Worm (Caenorhabditis elegans): Measurements from ENCODE around the gene Y69E1A.1.

Gene Y69E1A.1

DNA sequence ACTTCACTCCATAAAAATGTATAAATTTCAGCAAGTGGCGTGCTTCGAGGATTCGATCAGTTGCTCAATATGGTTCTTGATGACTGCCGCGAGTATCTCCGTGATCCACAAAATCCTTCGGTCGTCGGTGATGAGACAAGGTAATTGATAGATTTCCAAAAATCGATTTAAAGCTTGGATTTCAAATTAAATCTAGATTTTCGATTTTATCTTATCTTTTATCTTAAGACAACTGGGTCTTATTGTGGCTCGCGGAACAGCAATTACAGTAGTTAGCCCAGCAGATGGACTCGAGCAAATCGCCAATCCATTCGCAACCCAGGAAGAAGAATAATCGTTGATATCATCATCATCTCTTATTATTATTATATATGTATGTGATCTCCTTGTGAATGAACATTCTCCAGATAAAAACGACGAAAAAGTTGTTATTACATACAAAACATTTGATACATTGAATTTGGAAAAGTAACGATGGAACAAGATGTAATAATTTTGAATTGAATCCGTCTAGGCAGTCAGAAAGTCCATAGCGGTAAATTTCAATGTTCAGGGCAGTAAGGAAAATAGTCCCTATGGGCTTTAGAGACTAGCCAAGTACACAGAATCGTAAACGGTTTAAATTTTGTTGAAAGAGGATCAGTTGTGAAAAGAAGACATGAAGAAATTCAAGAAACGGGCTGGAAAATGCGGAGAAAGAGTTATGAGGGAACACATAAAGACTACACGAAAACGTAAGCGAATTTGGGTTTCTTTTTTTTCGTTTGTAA is 14.7 kb downstream of the Y69E1A.1 start (continued):
- TF ChIP-seq let-607 (tag; optimal IDR thresholded peaks at IDR 0.05) (peak in 1 of 2 experiments; percentile 56), D2030.7 (GFP tag; IDR thresholded peaks at IDR 0.05) (no peak), lsl-1 (GFP tag; optimal IDR thresholded peaks at IDR 0.05) (no peak), K11D2.4 (GFP tag; IDR thresholded peaks at IDR 0.05) (peak; percentile 63; the same call in 1 of the 2 replicates), T07F8.4 (tag; optimal IDR thresholded peaks at IDR 0.05) (no peak), fkh-3 (tag; optimal IDR thresholded peaks at IDR 0.05) (peak; percentile 35), F49E8.2 (tag; optimal IDR thresholded peaks at IDR 0.05; ENCODE audit: insufficient read depth) (no peak), madf-10 (tag; optimal IDR thresholded peaks at IDR 0.05) (peak; percentile 6), efl-1 (GFP tag; optimal IDR thresholded peaks at IDR 0.05) (no peak), Y53F4B.3 (GFP tag; IDR thresholded peaks at IDR 0.05) (no peak), mcd-1 (GFP tag; IDR thresholded peaks at IDR 0.05) (peak; percentile 67), nhr-80 (tag; optimal IDR thresholded peaks at IDR 0.05) (peak; percentile 0), unc-130 (GFP tag; optimal IDR thresholded peaks at IDR 0.05) (peak; percentile 14), Y67H2A.10 (GFP tag; conservative IDR thresholded peaks at IDR 0.05) (0 out of 2 replicates have a peak, but pooled peaks have one; percentile 27), egrh-3 (GFP tag; IDR thresholded peaks at IDR 0.05) (no peak), F33H1.4 (GFP tag; IDR thresholded peaks at IDR 0.05) (no peak), nhr-179 (tag; optimal IDR thresholded peaks at IDR 0.05) (no peak), aptf-2 (GFP tag; conservative IDR thresholded peaks at IDR 0.05) (no peak), lsy-27 (tag; optimal IDR thresholded peaks at IDR 0.05; ENCODE audit: borderline replicate concordance, insufficient read depth) (no peak), xnd-1 (tag; optimal IDR thresholded peaks at IDR 0.05) (no peak), egl-18 (GFP tag; IDR thresholded peaks at IDR 0.05) (no peak), snpc-3.4 (tag; optimal IDR thresholded peaks at IDR 0.05) (no peak), rcor-1 (GFP tag; IDR thresholded peaks at IDR 0.05) (0 out of 2 replicates have a peak, but pooled peaks have one; percentile 25), dpff-1 (tag; optimal IDR thresholded peaks at IDR 0.05) (peak; percentile 69), nhr-90 (tag; optimal IDR thresholded peaks at IDR 0.05) (no peak), snpc-1.1 (tag; optimal IDR thresholded peaks at IDR 0.05; ENCODE audit: insufficient read depth) (no peak), lag-1 (GFP tag; IDR thresholded peaks at IDR 0.05) (0 out of 2 replicates have a peak, but pooled peaks have one; percentile 57), nfya-1 (tag; optimal IDR thresholded peaks at IDR 0.05; ENCODE audit: borderline replicate concordance, insufficient read depth) (no peak), let-526 (GFP tag; IDR thresholded peaks at IDR 0.05) (peak; percentile 43; the same call in 1 of the 2 replicates), C06A6.2 (GFP tag; conservative IDR thresholded peaks at IDR 0.05) (0 out of 2 replicates have a peak, but pooled peaks have one; percentile 40), F55B11.4 (tag; optimal IDR thresholded peaks at IDR 0.05; ENCODE audit: borderline replicate concordance, insufficient read depth) (no peak), F22D6.2 (tag; optimal IDR thresholded peaks at IDR 0.05) (no peak), snpc-4 (GFP tag; optimal IDR thresholded peaks at IDR 0.05) (no peak), snpc-4 (tag; optimal IDR thresholded peaks at IDR 0.05) (peak in 2 of 4 experiments; percentile 10 to 11), akir-1 (GFP tag; optimal IDR thresholded peaks at IDR 0.05) (no peak), Y56A3A.18 (GFP tag; IDR thresholded peaks at IDR 0.05) (peak; percentile 90), athp-1 (tag; optimal IDR thresholded peaks at IDR 0.05) (peak; percentile 90), dpl-1 (GFP tag; optimal IDR thresholded peaks at IDR 0.05) (no peak), mel-28 (tag; optimal IDR thresholded peaks at IDR 0.05; ENCODE audit: borderline replicate concordance) (peak; percentile 16), him-1 (tag; optimal IDR thresholded peaks at IDR 0.05) (no peak), B0019.2 (GFP tag; conservative IDR thresholded peaks at IDR 0.05) (no peak), dox-1 (GFP tag; IDR thresholded peaks at IDR 0.05) (peak; percentile 21; the same call in 1 of the 2 replicates), ZK185.1 (tag; optimal IDR thresholded peaks at IDR 0.05; ENCODE audit: poor library complexity, severe bottlenecking) (peak; percentile 12), B0261.1 (tag; optimal IDR thresholded peaks at IDR 0.05) (peak; percentile 3), unc-62 (GFP tag; optimal IDR thresholded peaks at IDR 0.05) (no peak)

Measured in whole organism, young adult.